Fruit fly (Drosophila melanogaster): ENCODE data around the gene cv-c.

dm6 chr3R:14513420-14513819, 31.9 kb upstream of the cv-c start, which contains the start of gene CG8461:
- TF ChIP-seq achi (GFP tag; optimal IDR thresholded peaks at IDR 0.05): no peak
- TF ChIP-seq CG15336 (GFP tag; IDR thresholded peaks at IDR 0.05): no peak

Measured in whole organism, prepupa.